Fruit fly (Drosophila melanogaster) Kc167 (cell line): Measurements from ENCODE around the gene CG14854.

Experiments used
- Myc ChIP-seq: fragments of >200 bp; optimal IDR thresholded peaks from 2 replicates; lab custom pipeline; 2017; ENCODE audit warnings: missing external identifiers
- Sin3A ChIP-seq: fragments of >200 bp; optimal IDR thresholded peaks from 2 replicates; lab custom pipeline; 2018; ENCODE audit warnings: missing external identifiers
- h ChIP-seq: fragments of >200 bp; optimal IDR thresholded peaks from 3 replicates; lab custom pipeline; 2018; ENCODE audit warnings: missing external identifiers
- insv ChIP-seq: fragments of >200 bp; optimal IDR thresholded peaks from 3 replicates; lab custom pipeline; 2018; ENCODE audit warnings: missing external identifiers
- psq ChIP-seq: fragments of >200 bp; optimal IDR thresholded peaks from 2 replicates; lab custom pipeline; 2017; ENCODE audit warnings: missing external identifiers
- ttk ChIP-seq: sonication (Bioruptor generic); optimal IDR thresholded peaks from 2 replicates; lab custom pipeline; 2017; ENCODE audit warnings: missing external identifiers

Gene CG14854

dm6 chr3R:14575718-14576187 lies 15.9 kb upstream of the CG14854 start, which contains the start of gene CG7987:
TSS of gene CG7987 (minus strand) at chr3R:14575887.
- no peak for TF ChIP-seq ttk (lab: Kevin White, UChicago)
- peak; percentile 90 for TF ChIP-seq psq (lab: Kevin White, UChicago)

dm6 chr3R:14574962-14575717 lies 15.3 kb upstream of the CG14854 start:
- TF ChIP-seq psq (lab: Kevin White, UChicago) (no peak), insv (lab: Kevin White, UChicago) (no peak), Sin3A (lab: Kevin White, UChicago) (no peak), Myc (lab: Kevin White, UChicago) (no peak), h (no peak), ttk (lab: Kevin White, UChicago) (no peak)

- TF ChIP-seq Sin3A (lab: Kevin White, UChicago) (no peak), psq (lab: Kevin White, UChicago) (no peak), Myc (lab: Kevin White, UChicago) (no peak), insv (lab: Kevin White, UChicago) (no peak), h (no peak), ttk (lab: Kevin White, UChicago) (no peak)
These were observed 9.7 kb upstream of the CG14854 start, which contains the start of gene Cys for dm6 chr3R:14569411-14570107. TSS of gene Cys (minus strand) at chr3R:14569644.

- TF ChIP-seq ttk (lab: Kevin White, UChicago), result no peak
These were observed 8.8 kb upstream of the CG14854 start, which contains the start of gene CG8066 for dm6 chr3R:14568501-14569137. TSS of gene CG8066 (minus strand) at chr3R:14568847.

- TF ChIP-seq psq (lab: Kevin White, UChicago) (no peak), Myc (lab: Kevin White, UChicago) (no peak), h (no peak), ttk (lab: Kevin White, UChicago) (no peak), Sin3A (lab: Kevin White, UChicago) (no peak), insv (lab: Kevin White, UChicago) (no peak)
These were observed 7.9 kb upstream of the CG14854 start for dm6 chr3R:14567796-14568195.

dm6 chr3R:14567329-14567728 lies 7.5 kb upstream of the CG14854 start, which contains the start of gene CG31313:
TSS of gene CG31313 (minus strand) at chr3R:14567429.
- TF ChIP-seq Sin3A (lab: Kevin White, UChicago), result no peak
- TF ChIP-seq Myc (lab: Kevin White, UChicago), result no peak
- no peak for TF ChIP-seq ttk (lab: Kevin White, UChicago)
- TF ChIP-seq h, result no peak
- no peak for TF ChIP-seq insv (lab: Kevin White, UChicago)
- no peak for TF ChIP-seq psq (lab: Kevin White, UChicago)

dm6 chr3R:14565065-14565977 lies 5.5 kb upstream of the CG14854 start, which contains the start of gene CG14852:
TSS of gene CG14852 (plus strand) at chr3R:14565927.
- TF ChIP-seq psq (lab: Kevin White, UChicago), result no peak

dm6 chr3R:14564705-14565064 lies 4.8 kb upstream of the CG14854 start, which contains the start of gene CG8087:
TSS of gene CG8087 (minus strand) at chr3R:14564805.
- TF ChIP-seq insv (lab: Kevin White, UChicago), result no peak
- no peak for TF ChIP-seq psq (lab: Kevin White, UChicago)
- TF ChIP-seq ttk (lab: Kevin White, UChicago), result no peak
- TF ChIP-seq h, result no peak

dm6 chr3R:14562040-14562439 lies 2.2 kb upstream of the CG14854 start, which contains the start of gene CG14851:
TSS of gene CG14851 (plus strand) at chr3R:14562340.
- TF ChIP-seq Myc (lab: Kevin White, UChicago), result no peak
- TF ChIP-seq ttk (lab: Kevin White, UChicago), result no peak
- no peak for TF ChIP-seq psq (lab: Kevin White, UChicago)
- no peak for TF ChIP-seq insv (lab: Kevin White, UChicago)
- TF ChIP-seq Sin3A (lab: Kevin White, UChicago), result no peak
- TF ChIP-seq h, result no peak

- TF ChIP-seq Sin3A (lab: Kevin White, UChicago), result no peak
- no peak for TF ChIP-seq ttk (lab: Kevin White, UChicago)
- TF ChIP-seq psq (lab: Kevin White, UChicago), result no peak
- no peak for TF ChIP-seq insv (lab: Kevin White, UChicago)
- no peak for TF ChIP-seq h
- TF ChIP-seq Myc (lab: Kevin White, UChicago), result no peak
These were observed 781 bp upstream of the CG14854 start, which contains the start of gene Jig for dm6 chr3R:14560635-14561034. TSS of gene Jig (plus strand) at chr3R:14560935.

- no peak for TF ChIP-seq Sin3A (lab: Kevin White, UChicago)
These were observed 1.4 kb downstream of the CG14854 start for dm6 chr3R:14558383-14558883.
